Fruit fly (Drosophila melanogaster) whole organism, prepupa: ENCODE data around the gene AP-1gamma.

Experiments
- CG3919 ChIP-seq: fragments of 200-800 bp; sonication (Bioruptor generic); optimal IDR thresholded peaks from 3 replicates; lab custom pipeline; 2016; ENCODE audit warnings: missing biosample characterization, missing genetic modification characterization
- CG8119 ChIP-seq: fragments of 200-800 bp; sonication (Bioruptor generic); IDR thresholded peaks from 3 replicates; pipeline ENCODE4 v1.3.6; 2022; ENCODE audit warnings: missing biosample characterization, missing genetic modification characterization
- Ets96B ChIP-seq: fragments of 200-800 bp; optimal IDR thresholded peaks from 2 replicates; lab custom pipeline; 2019; ENCODE audit warnings: missing biosample characterization, mild to moderate bottlenecking, missing genetic modification characterization, moderate library complexity
- fd85E ChIP-seq: fragments of 200-800 bp; sonication (Bioruptor generic); optimal IDR thresholded peaks from 3 replicates; lab custom pipeline; 2016; ENCODE audit warnings: missing biosample characterization, missing genetic modification characterization
- spab ChIP-seq: fragments of 200-800 bp; sonication (Bioruptor generic); optimal IDR thresholded peaks from 2 replicates; lab custom pipeline; 2017; ENCODE audit warnings: missing biosample characterization, mild to moderate bottlenecking, missing genetic modification characterization, missing genetic modification reagents

DNA sequence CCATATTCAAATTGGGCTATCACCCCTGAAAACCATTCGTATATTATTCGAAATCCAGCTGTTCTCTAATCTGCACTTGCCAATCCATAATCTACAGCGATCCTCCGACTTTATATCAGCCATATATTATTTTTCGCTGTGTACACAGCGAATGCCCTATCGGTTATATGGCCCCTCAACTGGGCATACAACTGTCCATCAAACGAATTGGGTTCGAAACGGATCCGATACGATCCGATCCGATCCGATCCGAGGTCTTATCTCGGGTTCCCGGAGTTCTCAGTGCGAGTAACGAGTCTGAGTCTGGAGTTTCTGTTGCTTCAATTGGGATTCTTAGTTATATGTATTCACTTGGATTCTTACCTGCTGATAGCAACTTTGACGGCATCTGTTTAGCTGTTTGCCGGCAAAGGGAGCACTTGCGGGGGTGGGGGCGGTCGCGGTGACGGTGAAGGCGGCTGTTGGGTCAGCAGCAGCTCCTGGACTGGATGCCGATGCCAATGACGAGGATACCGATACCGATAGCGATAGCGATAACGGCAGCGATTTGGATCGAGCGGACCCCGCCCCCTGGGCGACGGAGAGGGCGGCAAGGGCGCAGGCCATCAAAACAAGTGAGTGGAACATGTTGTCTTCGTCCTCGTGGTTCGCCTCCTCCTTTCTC is 25.2 kb downstream of the AP-1gamma start:
- no peak for TF ChIP-seq fd85E (GFP tag; lab: Kevin White, UChicago)
- no peak for TF ChIP-seq CG3919 (GFP tag; lab: Kevin White, UChicago)
- no peak for TF ChIP-seq CG8119 (GFP tag; lab: Robert Waterston, UW)
- TF ChIP-seq spab (GFP tag; lab: Kevin White, UChicago) = no peak
- TF ChIP-seq Ets96B (tag; lab: Kevin White, UChicago) = no peak
